Worm (Caenorhabditis elegans) whole organism, L4 larva: Measurements from ENCODE around the gene unc-105.

Source experiments
- F10B5.3 ChIP-seq: sonication (generic microtip); optimal IDR thresholded peaks from 2 replicates; lab custom pipeline; 2016; ENCODE audit warnings: mild to moderate bottlenecking, missing genetic modification characterization, missing compliant biosample characterization
- F49E8.2 ChIP-seq: sonication (generic microtip); optimal IDR thresholded peaks from 2 replicates; lab custom pipeline; 2016; ENCODE audit warnings: missing compliant biosample characterization, mild to moderate bottlenecking, missing genetic modification characterization, borderline replicate concordance
- R02D3.7 ChIP-seq: fragments of 150-350 bp; sonication (generic microtip); optimal IDR thresholded peaks from 3 replicates; lab custom pipeline; 2014; ENCODE audit warnings: missing biosample characterization, missing genetic modification characterization
- T26A8.4 ChIP-seq: fragments of 200-800 bp; sonication (Bioruptor generic); IDR thresholded peaks from 2 replicates; pipeline ENCODE4 v1.3.6; 2022; ENCODE audit warnings: missing genetic modification characterization, missing compliant biosample characterization
- Y105C5A.15 ChIP-seq: fragments of 200-800 bp; sonication (Bioruptor generic); IDR thresholded peaks from 2 replicates; pipeline ENCODE4 v1.3.6; 2022; ENCODE audit warnings: missing genetic modification characterization, missing compliant biosample characterization
- ZK546.5 ChIP-seq, 2 experiments: sonication (generic microtip); optimal IDR thresholded peaks; 2 replicates each; lab custom pipeline; 2017; ENCODE audit warnings: missing biosample characterization in 2 of 2, missing genetic modification characterization in 2 of 2
- aha-1 ChIP-seq: fragments of 150-350 bp; peaks from one replicate; lab custom pipeline; 2014; ENCODE audit warnings: missing biosample characterization, missing genetic modification characterization
- arid-1 ChIP-seq: fragments of 200-800 bp; sonication (Bioruptor generic); conservative IDR thresholded peaks from 2 replicates; pipeline ENCODE4 v1.3.6; 2022; ENCODE audit warnings: missing genetic modification reagents, missing genetic modification characterization, missing compliant biosample characterization
- ceh-62 ChIP-seq: sonication (generic microtip); optimal IDR thresholded peaks from 2 replicates; lab custom pipeline; 2017; ENCODE audit warnings: missing biosample characterization, missing genetic modification characterization
- cey-2 ChIP-seq: sonication (generic microtip); optimal IDR thresholded peaks from 3 replicates; lab custom pipeline; 2017; ENCODE audit warnings: missing genetic modification characterization, mild to moderate bottlenecking, missing compliant biosample characterization, antibody characterized with exemption, borderline replicate concordance; ENCODE audit not compliant: insufficient read depth
- ctbp-1 ChIP-seq: fragments of 200-800 bp; sonication (Bioruptor generic); IDR thresholded peaks from 2 replicates; pipeline ENCODE4 v1.3.6; 2022; ENCODE audit warnings: missing genetic modification reagents, missing genetic modification characterization, missing compliant biosample characterization
- daf-12 ChIP-seq: fragments of 150-350 bp; optimal IDR thresholded peaks from 2 replicates; lab custom pipeline; 2014; ENCODE audit warnings: missing biosample characterization, missing genetic modification reagents, missing genetic modification characterization
- daf-16 ChIP-seq, 3 experiments: sonication (generic microtip); optimal IDR thresholded peaks; 2 replicates each; lab custom pipeline; 2016 to 2017; ENCODE audit warnings: missing genetic modification characterization in 3 of 3, missing genetic modification reagents in 3 of 3, mild to moderate bottlenecking in 2 of 3, missing compliant biosample characterization in 2 of 3, missing biosample characterization in 1 of 3, moderate library complexity in 1 of 3
- daf-19 ChIP-seq: fragments of 200-800 bp; sonication (Bioruptor generic); conservative IDR thresholded peaks from 2 replicates; pipeline ENCODE4 v1.3.6; 2022; ENCODE audit warnings: missing genetic modification characterization, missing compliant biosample characterization
- dmd-8 ChIP-seq: fragments of 200-800 bp; sonication (Bioruptor generic); IDR thresholded peaks from 2 replicates; pipeline ENCODE4 v1.3.6; 2022; ENCODE audit warnings: missing genetic modification characterization, missing compliant biosample characterization
- egl-27 ChIP-seq: sonication (generic microtip); optimal IDR thresholded peaks from 3 replicates; lab custom pipeline; 2017; ENCODE audit warnings: missing biosample characterization, missing genetic modification reagents, missing genetic modification characterization
- fkh-10 ChIP-seq: fragments of 150-350 bp; optimal IDR thresholded peaks from 2 replicates; lab custom pipeline; 2014; ENCODE audit warnings: missing biosample characterization, missing genetic modification reagents, missing genetic modification characterization
- fos-1 ChIP-seq: fragments of 150-350 bp; optimal IDR thresholded peaks from 2 replicates; lab custom pipeline; 2014; ENCODE audit warnings: missing biosample characterization, missing genetic modification characterization
- gei-8 ChIP-seq: fragments of 200-800 bp; sonication (Bioruptor generic); optimal IDR thresholded peaks from 2 replicates; lab custom pipeline; 2018; ENCODE audit warnings: mild to moderate bottlenecking, missing genetic modification characterization, missing compliant biosample characterization
- hlh-30 ChIP-seq: sonication (generic microtip); optimal IDR thresholded peaks from 2 replicates; lab custom pipeline; 2017; ENCODE audit warnings: antibody characterized with exemption, mild to moderate bottlenecking, missing genetic modification characterization, missing compliant biosample characterization; ENCODE audit not compliant: insufficient read depth
- jun-1 ChIP-seq: fragments of 150-350 bp; optimal IDR thresholded peaks from 2 replicates; lab custom pipeline; 2014; ENCODE audit warnings: missing biosample characterization, missing genetic modification reagents, missing genetic modification characterization
- lin-13 ChIP-seq: fragments of 150-350 bp; optimal IDR thresholded peaks from 2 replicates; lab custom pipeline; 2014; ENCODE audit warnings: missing biosample characterization, missing genetic modification reagents, missing genetic modification characterization
- lin-29 ChIP-seq: fragments of 200-800 bp; sonication (Bioruptor generic); IDR thresholded peaks from 2 replicates; pipeline ENCODE4 v1.3.6; 2022; ENCODE audit warnings: missing genetic modification reagents, missing genetic modification characterization, missing compliant biosample characterization
- lin-39 ChIP-seq: fragments of 150-350 bp; optimal IDR thresholded peaks from 2 replicates; lab custom pipeline; 2014; ENCODE audit warnings: missing biosample characterization, missing genetic modification reagents, missing genetic modification characterization
- lir-3 ChIP-seq: sonication (generic microtip); optimal IDR thresholded peaks from 2 replicates; lab custom pipeline; 2016; ENCODE audit warnings: mild to moderate bottlenecking, missing genetic modification characterization, missing compliant biosample characterization
- madf-5 ChIP-seq, 2 experiments: fragments of 200-800 bp; sonication (Bioruptor generic); IDR thresholded peaks; 2 replicates each; pipeline ENCODE4 v1.3.6; 2022; ENCODE audit warnings: missing compliant biosample characterization in 2 of 2, missing genetic modification characterization in 2 of 2
- mdt-29 ChIP-seq: fragments of 200-800 bp; sonication (Bioruptor generic); IDR thresholded peaks from 2 replicates; pipeline ENCODE4 v1.3.6; 2022; ENCODE audit warnings: missing genetic modification reagents, missing genetic modification characterization, missing compliant biosample characterization
- mes-2 ChIP-seq: sonication (generic microtip); optimal IDR thresholded peaks from 2 replicates; lab custom pipeline; 2016; ENCODE audit warnings: missing genotype, mild to moderate bottlenecking, missing genetic modification characterization, missing compliant biosample characterization; ENCODE audit not compliant: poor library complexity, severe bottlenecking
- mxl-2 ChIP-seq: fragments of 200-800 bp; sonication (Bioruptor generic); conservative IDR thresholded peaks from 2 replicates; pipeline ENCODE4 v1.3.6; 2022; ENCODE audit warnings: missing genetic modification reagents, missing genetic modification characterization, missing compliant biosample characterization
- nhr-10 ChIP-seq: fragments of 150-350 bp; optimal IDR thresholded peaks from 2 replicates; lab custom pipeline; 2014; ENCODE audit warnings: missing biosample characterization, missing genetic modification characterization
- nhr-25 ChIP-seq: sonication (generic microtip); optimal IDR thresholded peaks from 2 replicates; lab custom pipeline; 2017; ENCODE audit warnings: missing genetic modification characterization, mild to moderate bottlenecking, missing compliant biosample characterization, antibody characterized with exemption, moderate library complexity, borderline replicate concordance; ENCODE audit not compliant: insufficient read depth
- nhr-28 ChIP-seq: fragments of 150-350 bp; optimal IDR thresholded peaks from 2 replicates; lab custom pipeline; 2014; ENCODE audit warnings: missing biosample characterization, missing genetic modification characterization
- nhr-42 ChIP-seq: fragments of 200-800 bp; sonication (Bioruptor generic); IDR thresholded peaks from 2 replicates; pipeline ENCODE4 v1.3.6; 2022; ENCODE audit warnings: missing genetic modification characterization, missing compliant biosample characterization
- nhr-76 ChIP-seq: fragments of 150-350 bp; optimal IDR thresholded peaks from 2 replicates; lab custom pipeline; 2014; ENCODE audit warnings: missing biosample characterization, missing genetic modification characterization
- pha-4 ChIP-seq, 2 experiments: fragments of 150-350 bp in 1 of 2; fragments of 200-800 bp in 1 of 2; sonication (Bioruptor generic) in 1 of 2; IDR thresholded peaks in 1 of 2; optimal IDR thresholded peaks in 1 of 2; 2 replicates each; pipeline versions ENCODE4 v1.3.6 to Lab custom; 2014 to 2022; ENCODE audit warnings: missing genetic modification characterization in 2 of 2, missing genetic modification reagents in 2 of 2, missing biosample characterization in 1 of 2, missing compliant biosample characterization in 1 of 2
- rbr-2 ChIP-seq: sonication (generic microtip); optimal IDR thresholded peaks from 2 replicates; lab custom pipeline; 2016; ENCODE audit warnings: missing genotype, missing genetic modification characterization, missing compliant biosample characterization
- skn-1 ChIP-seq: fragments of 150-350 bp; optimal IDR thresholded peaks from 2 replicates; lab custom pipeline; 2014; ENCODE audit warnings: missing biosample characterization, missing genetic modification characterization
- snpc-4 ChIP-seq: fragments of 150-350 bp; optimal IDR thresholded peaks from 2 replicates; lab custom pipeline; 2014; ENCODE audit warnings: missing biosample characterization, missing genetic modification characterization
- spr-1 ChIP-seq: sonication (generic microtip); optimal IDR thresholded peaks from 2 replicates; lab custom pipeline; 2016; ENCODE audit warnings: mild to moderate bottlenecking, missing genetic modification characterization, missing compliant biosample characterization
- tra-1 ChIP-seq: fragments of 200-800 bp; sonication (Bioruptor generic); IDR thresholded peaks from 2 replicates; pipeline ENCODE4 v1.3.6; 2022; ENCODE audit warnings: missing genetic modification reagents, missing genetic modification characterization, missing compliant biosample characterization
- unc-130 ChIP-seq: sonication (generic microtip); optimal IDR thresholded peaks from 2 replicates; lab custom pipeline; 2016; ENCODE audit warnings: missing genetic modification reagents, missing genetic modification characterization, missing compliant biosample characterization
- unc-39 ChIP-seq: sonication (generic microtip); optimal IDR thresholded peaks from 2 replicates; lab custom pipeline; 2017; ENCODE audit warnings: missing biosample characterization, missing genetic modification characterization
- unc-62 ChIP-seq, 3 experiments: fragments of 150-350 bp in 1 of 3; sonication (generic microtip); optimal IDR thresholded peaks in 2 of 3; peaks in 1 of 3; 1 replicate in 1 of 3; 2 replicates in 2 of 3; lab custom pipeline; 2014 to 2017; ENCODE audit warnings: missing biosample characterization in 3 of 3, missing genetic modification characterization in 3 of 3, missing genetic modification reagents in 3 of 3, missing genotype in 1 of 3
- vab-7 ChIP-seq: fragments of 200-800 bp; sonication (Bioruptor generic); IDR thresholded peaks from 2 replicates; pipeline ENCODE4 v1.3.6; 2022; ENCODE audit warnings: missing genetic modification reagents, missing genetic modification characterization, missing compliant biosample characterization
- zag-1 ChIP-seq: fragments of 150-350 bp; optimal IDR thresholded peaks from 2 replicates; lab custom pipeline; 2014; ENCODE audit warnings: missing biosample characterization, missing genetic modification characterization
- zip-11 ChIP-seq: fragments of 200-800 bp; sonication (Bioruptor generic); IDR thresholded peaks from 2 replicates; pipeline ENCODE4 v1.3.6; 2022; ENCODE audit warnings: missing genetic modification characterization, missing compliant biosample characterization
- ztf-11 ChIP-seq: fragments of 150-350 bp; optimal IDR thresholded peaks from 2 replicates; lab custom pipeline; 2014; ENCODE audit warnings: missing biosample characterization, missing genetic modification characterization
- ztf-7 ChIP-seq: fragments of 150-350 bp; optimal IDR thresholded peaks from 2 replicates; lab custom pipeline; 2014; ENCODE audit warnings: missing biosample characterization, missing genetic modification characterization

Gene unc-105

DNA sequence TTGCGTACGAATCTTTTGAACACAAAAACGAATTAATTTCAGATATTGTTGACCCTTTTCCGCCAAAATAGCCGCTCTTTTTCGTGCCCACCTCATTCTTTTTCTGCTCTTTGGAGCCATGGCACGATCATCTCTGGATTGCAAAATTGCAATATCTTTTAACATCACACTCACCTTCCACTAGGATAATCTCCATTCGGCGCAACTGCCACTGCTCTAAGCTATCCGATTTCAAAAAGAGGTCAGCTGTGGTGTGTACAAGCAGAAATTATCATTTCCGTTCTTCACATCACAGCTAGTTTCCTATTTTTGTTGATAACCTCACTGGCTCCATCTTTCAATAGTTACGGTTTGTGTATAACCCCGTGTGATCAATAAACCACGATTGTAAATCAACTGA, 10.4 kb downstream of the unc-105 start:
- TF ChIP-seq cey-2 (tag; lab: Kevin White, UChicago) (no peak), lin-29 (no peak), aha-1 (tag; lab: Kevin White, UChicago) (peak; percentile 82), unc-39 (tag; lab: Kevin White, UChicago) (no peak), unc-130 (GFP tag; lab: Kevin White, UChicago) (no peak), zag-1 (tag; lab: Kevin White, UChicago) (no peak), daf-16 (GFP tag; optimal IDR thresholded peaks at IDR 0.05; lab: Kevin White, UChicago) (no peak), daf-16 (tag; optimal IDR thresholded peaks at IDR 0.05; lab: Kevin White, UChicago) (peak; percentile 5), F10B5.3 (tag; lab: Kevin White, UChicago) (no peak)

DNA sequence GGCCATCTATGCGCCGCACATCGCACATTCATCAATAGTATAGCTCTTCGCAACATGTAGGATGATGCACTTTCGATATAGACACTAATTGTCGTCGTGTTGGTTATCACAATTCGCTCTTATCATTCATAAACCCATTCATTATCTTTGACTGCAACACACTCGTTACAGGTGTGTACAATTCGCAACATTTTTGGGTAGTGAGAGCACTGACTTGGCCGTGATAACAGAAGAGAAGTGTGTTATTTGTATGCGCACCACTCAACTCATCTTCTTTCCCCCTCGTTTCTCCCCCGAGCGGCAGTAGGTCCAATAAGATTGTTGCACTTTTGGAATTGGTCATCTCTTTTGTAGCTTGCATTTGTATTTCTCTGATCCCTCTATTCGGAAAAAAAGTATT, 11.0 kb downstream of the unc-105 start:
- no peak for TF ChIP-seq daf-16 (GFP tag; optimal IDR thresholded peaks at IDR 0.05; lab: Kevin White, UChicago)
- peak; percentile 84 for TF ChIP-seq daf-16 (tag; optimal IDR thresholded peaks at IDR 0.05; lab: Kevin White, UChicago)
- no peak for TF ChIP-seq ctbp-1
- TF ChIP-seq arid-1 = no peak
- peak; percentile 96 for TF ChIP-seq nhr-28 (tag; lab: Kevin White, UChicago)
- no peak for TF ChIP-seq T26A8.4 (GFP tag; lab: Robert Waterston, UW)
- no peak for TF ChIP-seq gei-8 (GFP tag; lab: Kevin White, UChicago)
- no peak for TF ChIP-seq ceh-62
- TF ChIP-seq daf-12 (tag; lab: Kevin White, UChicago) = no peak
- no peak for TF ChIP-seq unc-62 (GFP tag; optimal IDR thresholded peaks at IDR 0.05 in 1 of 2; lab: Kevin White, UChicago)
- no peak for TF ChIP-seq unc-62 (tag; optimal IDR thresholded peaks at IDR 0.05; lab: Kevin White, UChicago)
- no peak for TF ChIP-seq madf-5 (GFP tag; IDR thresholded peaks at IDR 0.05; lab: Robert Waterston, UW)
- TF ChIP-seq daf-19 (GFP tag; lab: Robert Waterston, UW) = no peak
- no peak for TF ChIP-seq tra-1 (GFP tag; lab: Robert Waterston, UW)
- no peak for TF ChIP-seq F49E8.2 (tag; lab: Kevin White, UChicago)
- no peak for TF ChIP-seq dmd-8 (GFP tag; lab: Robert Waterston, UW)
- TF ChIP-seq fkh-10 (GFP tag; lab: Kevin White, UChicago) = no peak
- no peak for TF ChIP-seq zag-1 (tag; lab: Kevin White, UChicago)
- no peak for TF ChIP-seq cey-2 (tag; lab: Kevin White, UChicago)
- TF ChIP-seq rbr-2 (tag; lab: Kevin White, UChicago) = no peak
- no peak for TF ChIP-seq ztf-11 (tag; lab: Kevin White, UChicago)
- TF ChIP-seq Y105C5A.15 = no peak
- TF ChIP-seq vab-7 (GFP tag; lab: Robert Waterston, UW) = no peak
- TF ChIP-seq lin-13 (GFP tag; lab: Kevin White, UChicago) = no peak
- no peak for TF ChIP-seq ZK546.5 (tag; optimal IDR thresholded peaks at IDR 0.05; lab: Kevin White, UChicago)
- no peak for TF ChIP-seq spr-1 (tag; lab: Kevin White, UChicago)
- TF ChIP-seq fos-1 (tag; lab: Kevin White, UChicago) = no peak
- TF ChIP-seq hlh-30 (tag; lab: Kevin White, UChicago) = peak; percentile 3
- no peak for TF ChIP-seq nhr-76 (tag; lab: Kevin White, UChicago)
- no peak for TF ChIP-seq snpc-4 (tag; lab: Kevin White, UChicago)
- TF ChIP-seq pha-4 (GFP tag; IDR thresholded peaks at IDR 0.05; lab: Robert Waterston, UW) = no peak
- TF ChIP-seq pha-4 (tag; optimal IDR thresholded peaks at IDR 0.05; lab: Kevin White, UChicago) = no peak
- TF ChIP-seq nhr-10 (tag; lab: Kevin White, UChicago) = peak; percentile 4
- TF ChIP-seq lir-3 = no peak
- TF ChIP-seq R02D3.7 = no peak
- TF ChIP-seq skn-1 (tag; lab: Kevin White, UChicago) = no peak
- no peak for TF ChIP-seq lin-39 (tag; lab: Kevin White, UChicago)
- no peak for TF ChIP-seq mdt-29 (GFP tag; lab: Robert Waterston, UW)
- no peak for TF ChIP-seq zip-11 (GFP tag; lab: Robert Waterston, UW)
- no peak for TF ChIP-seq egl-27 (tag; lab: Kevin White, UChicago)
- no peak for TF ChIP-seq mxl-2 (GFP tag; lab: Robert Waterston, UW)
- no peak for TF ChIP-seq ztf-7 (tag; lab: Kevin White, UChicago)
- TF ChIP-seq jun-1 (tag; lab: Kevin White, UChicago) = no peak
- peak; percentile 54 for TF ChIP-seq mes-2 (tag; lab: Kevin White, UChicago)
- no peak for TF ChIP-seq nhr-42 (GFP tag; lab: Robert Waterston, UW)
- no peak for TF ChIP-seq nhr-25
